Fruit fly (Drosophila melanogaster): ENCODE data around the gene CG4951.

The CG4951 gene

DNA sequence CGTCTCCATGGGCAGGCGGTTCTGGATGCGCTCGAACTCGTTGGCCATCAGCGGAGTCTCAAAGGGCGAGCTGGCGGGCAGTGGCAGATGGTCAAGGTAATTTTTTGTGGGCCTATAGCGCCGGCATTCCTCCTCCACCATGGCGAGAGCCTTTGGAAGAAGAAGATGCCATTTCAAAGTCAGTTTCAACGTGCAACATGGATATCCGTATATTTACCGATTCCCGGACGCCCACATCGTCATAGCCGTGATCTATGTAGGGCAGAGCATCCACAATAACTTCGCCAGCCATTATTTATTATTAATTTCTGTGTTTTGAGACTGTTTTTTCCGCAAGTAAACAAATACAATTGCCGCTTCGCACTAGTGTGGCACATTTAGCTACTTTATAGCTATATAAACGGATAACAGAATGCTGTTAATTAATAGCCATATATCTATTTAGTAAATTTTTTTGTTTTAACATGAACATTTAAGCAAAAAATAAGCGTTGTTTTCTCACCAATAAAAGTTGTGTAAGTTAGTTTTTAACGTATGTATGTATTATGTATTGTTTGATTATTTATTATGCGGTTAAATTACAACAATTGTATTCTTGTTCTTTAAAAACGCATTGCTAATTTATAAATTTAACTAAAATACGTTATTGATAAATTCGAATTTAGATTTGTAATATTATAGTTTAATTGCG lies 31.8 kb downstream of the CG4951 start, which contains the start of gene BCAS2:
Gene BCAS2, minus strand, starts transcription at position 375 of the 691 bp plus-strand sequence.
- TF ChIP-seq Vsx2 (GFP tag; optimal IDR thresholded peaks at IDR 0.05; ENCODE audit: partially characterized antibody) (no peak), jim (GFP tag; optimal IDR thresholded peaks at IDR 0.05) (no peak), Myc (optimal IDR thresholded peaks at IDR 0.05) (peak; percentile 93), Mio (GFP tag; optimal IDR thresholded peaks at IDR 0.05) (no peak), Dif (GFP tag; optimal IDR thresholded peaks at IDR 0.05; ENCODE audit: partially characterized antibody) (no peak), psq (GFP tag; optimal IDR thresholded peaks at IDR 0.05) (no peak), tai (GFP tag; optimal IDR thresholded peaks at IDR 0.05) (no peak)

dm6 chr3R:27920883-27921282 lies 33.0 kb downstream of the CG4951 start, which contains the start of gene CG12259:
Gene CG12259 (minus strand): TSS chr3R:27921089.
- no peak for TF ChIP-seq sv (GFP tag; optimal IDR thresholded peaks at IDR 0.05)
- peak; percentile 6 for TF ChIP-seq woc (GFP tag; optimal IDR thresholded peaks at IDR 0.05)

DNA sequence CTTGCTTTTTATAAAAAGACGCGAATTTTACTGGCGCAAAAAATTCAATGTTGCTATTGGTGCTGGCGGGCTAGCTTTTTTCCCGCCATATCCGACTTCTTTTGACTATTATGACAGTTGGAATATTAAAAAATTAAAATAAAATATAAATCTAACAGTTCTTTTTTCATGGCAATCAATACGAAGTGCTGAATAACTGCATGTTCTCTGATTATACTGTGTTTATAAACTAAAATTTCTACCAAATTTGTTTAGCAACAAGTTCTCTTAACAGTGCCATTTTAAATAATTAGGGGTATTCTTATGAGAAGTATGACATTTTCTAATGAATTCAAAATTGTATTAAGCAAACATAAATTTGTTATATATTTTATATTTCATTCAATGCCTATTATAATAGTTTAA lies 34.5 kb downstream of the CG4951 start, which contains the start of gene Boh1:
Gene Boh1, minus strand, starts transcription at position 76 of the 405 bp plus-strand sequence.
- no peak for TF ChIP-seq fru (GFP tag; optimal IDR thresholded peaks at IDR 0.05)
- no peak for TF ChIP-seq Mio (GFP tag; optimal IDR thresholded peaks at IDR 0.05)
- no peak for TF ChIP-seq N (GFP tag; optimal IDR thresholded peaks at IDR 0.05)
- no peak for TF ChIP-seq tai (GFP tag; optimal IDR thresholded peaks at IDR 0.05)
- peak; percentile 54 for TF ChIP-seq woc (GFP tag; optimal IDR thresholded peaks at IDR 0.05)
- no peak for TF ChIP-seq GATAd (GFP tag; optimal IDR thresholded peaks at IDR 0.05)
- no peak for TF ChIP-seq br (GFP tag; optimal IDR thresholded peaks at IDR 0.05)
- peak; percentile 53 for TF ChIP-seq rgr (GFP tag; optimal IDR thresholded peaks at IDR 0.05)
- no peak for TF ChIP-seq ey (GFP tag; optimal IDR thresholded peaks at IDR 0.05)
- no peak for TF ChIP-seq brk (GFP tag; optimal IDR thresholded peaks at IDR 0.05)
- TF ChIP-seq CG32264 (GFP tag; optimal IDR thresholded peaks at IDR 0.05) = no peak
- no peak for TF ChIP-seq dsf (GFP tag; optimal IDR thresholded peaks at IDR 0.05; ENCODE audit: borderline replicate concordance)
- peak in 1 of 2 experiments; percentile 9 for TF ChIP-seq foxo (GFP tag; optimal IDR thresholded peaks at IDR 0.05)
- TF ChIP-seq Hnf4 (GFP tag; optimal IDR thresholded peaks at IDR 0.05) = no peak
- TF ChIP-seq dl (GFP tag; optimal IDR thresholded peaks at IDR 0.05; ENCODE audit: insufficient read depth in 1 of 2, partially characterized antibody in 2 of 2) = no peak
- TF ChIP-seq Vsx2 (GFP tag; optimal IDR thresholded peaks at IDR 0.05; ENCODE audit: partially characterized antibody) = no peak
- TF ChIP-seq Dif (GFP tag; optimal IDR thresholded peaks at IDR 0.05; ENCODE audit: partially characterized antibody) = no peak
- no peak for TF ChIP-seq Dfd (GFP tag; optimal IDR thresholded peaks at IDR 0.05)
- no peak for TF ChIP-seq Jra (GFP tag; optimal IDR thresholded peaks at IDR 0.05)
- TF ChIP-seq sv (GFP tag; optimal IDR thresholded peaks at IDR 0.05) = no peak
- TF ChIP-seq Hr78 (GFP tag; optimal IDR thresholded peaks at IDR 0.05) = no peak
- TF ChIP-seq CG9705 (GFP tag; optimal IDR thresholded peaks at IDR 0.05) = no peak
- TF ChIP-seq Abd-B (GFP tag; optimal IDR thresholded peaks at IDR 0.05) = no peak
- no peak for TF ChIP-seq Hr83 (GFP tag; optimal IDR thresholded peaks at IDR 0.05; ENCODE audit: poor library complexity, severe bottlenecking)
- peak; percentile 92 for TF ChIP-seq Myc (optimal IDR thresholded peaks at IDR 0.05)
- TF ChIP-seq CrebA (GFP tag; optimal IDR thresholded peaks at IDR 0.05; ENCODE audit: borderline replicate concordance) = no peak
- peak; percentile 27 for TF ChIP-seq h (GFP tag; optimal IDR thresholded peaks at IDR 0.05)
- no peak for TF ChIP-seq dmrt93B (GFP tag; optimal IDR thresholded peaks at IDR 0.05)
- no peak for TF ChIP-seq pan (optimal IDR thresholded peaks at IDR 0.05)
- peak; percentile 45 for TF ChIP-seq HLH106 (tag; optimal IDR thresholded peaks at IDR 0.05)
- no peak for TF ChIP-seq usp (GFP tag; optimal IDR thresholded peaks at IDR 0.05)
- TF ChIP-seq psq (GFP tag; optimal IDR thresholded peaks at IDR 0.05) = peak; percentile 14
- TF ChIP-seq Rel (GFP tag; optimal IDR thresholded peaks at IDR 0.05) = no peak
- TF ChIP-seq Rel (tag; optimal IDR thresholded peaks at IDR 0.05) = no peak
- TF ChIP-seq OdsH (GFP tag; optimal IDR thresholded peaks at IDR 0.05) = peak; percentile 28
- no peak for TF ChIP-seq jim (GFP tag; optimal IDR thresholded peaks at IDR 0.05)
- no peak for TF ChIP-seq lola (GFP tag; optimal IDR thresholded peaks at IDR 0.05)
- no peak for TF ChIP-seq sage (GFP tag; optimal IDR thresholded peaks at IDR 0.05)
- peak; percentile 41 for TF ChIP-seq Sp1 (GFP tag; optimal IDR thresholded peaks at IDR 0.05)

All from whole organism, wandering third instar larva.